Worm (Caenorhabditis elegans) whole organism, L2 larva: ENCODE results near the gene C38D4.7.

ENCODE experiments used
- C34F6.9 ChIP-seq: fragments of 150-350 bp; optimal IDR thresholded peaks from 2 replicates; lab custom pipeline; 2014; ENCODE audit warnings: missing biosample characterization, missing genetic modification characterization
- F13H6.1 ChIP-seq: sonication (generic microtip); optimal IDR thresholded peaks from 2 replicates; lab custom pipeline; 2016; ENCODE audit warnings: missing genetic modification characterization, missing compliant biosample characterization
- R02D3.7 ChIP-seq: fragments of 150-350 bp; optimal IDR thresholded peaks from 2 replicates; lab custom pipeline; 2014; ENCODE audit warnings: missing biosample characterization, missing genetic modification characterization
- Y55F3AM.14 ChIP-seq: fragments of 200-800 bp; sonication (Bioruptor generic); optimal IDR thresholded peaks from 2 replicates; lab custom pipeline; 2018; ENCODE audit warnings: mild to moderate bottlenecking, missing genetic modification characterization, missing compliant biosample characterization
- ZK546.5 ChIP-seq: sonication (generic microtip); optimal IDR thresholded peaks from 2 replicates; lab custom pipeline; 2017; ENCODE audit warnings: missing biosample characterization, missing genetic modification characterization
- alr-1 ChIP-seq: fragments of 150-350 bp; optimal IDR thresholded peaks from 2 replicates; lab custom pipeline; 2014; ENCODE audit warnings: missing biosample characterization, missing genetic modification characterization
- aly-2 ChIP-seq: fragments of 150-350 bp; optimal IDR thresholded peaks from 2 replicates; lab custom pipeline; 2014; ENCODE audit warnings: missing biosample characterization, missing genetic modification characterization
- ama-1 ChIP-seq: fragments of 150-350 bp; optimal IDR thresholded peaks from 2 replicates; lab custom pipeline; 2018; ENCODE audit warnings: inconsistent platforms
- blmp-1 ChIP-seq: sonication (generic microtip); optimal IDR thresholded peaks from 2 replicates; lab custom pipeline; 2017; ENCODE audit warnings: missing genetic modification characterization, mild to moderate bottlenecking, missing compliant biosample characterization, antibody characterized with exemption, moderate library complexity; ENCODE audit not compliant: insufficient read depth
- ceh-16 ChIP-seq: fragments of 150-350 bp; optimal IDR thresholded peaks from 2 replicates; lab custom pipeline; 2014; ENCODE audit warnings: missing biosample characterization, missing genetic modification characterization
- ceh-82 ChIP-seq: fragments of 150-350 bp; optimal IDR thresholded peaks from 2 replicates; lab custom pipeline; 2014; ENCODE audit warnings: missing biosample characterization, missing genetic modification characterization
- crh-2 ChIP-seq: sonication (generic microtip); optimal IDR thresholded peaks from 2 replicates; lab custom pipeline; 2017; ENCODE audit warnings: missing biosample characterization, missing genetic modification characterization
- dmd-4 ChIP-seq: sonication (generic microtip); optimal IDR thresholded peaks from 2 replicates; lab custom pipeline; 2017; ENCODE audit warnings: missing biosample characterization, missing genetic modification characterization
- egl-27 ChIP-seq: sonication (generic microtip); optimal IDR thresholded peaks from 3 replicates; lab custom pipeline; 2017; ENCODE audit warnings: missing biosample characterization, missing genetic modification reagents, missing genetic modification characterization
- elt-1 ChIP-seq: fragments of 150-350 bp; optimal IDR thresholded peaks from 2 replicates; lab custom pipeline; 2014; ENCODE audit warnings: missing biosample characterization, missing genetic modification characterization
- elt-3 ChIP-seq: sonication (generic microtip); optimal IDR thresholded peaks from 2 replicates; lab custom pipeline; 2017; ENCODE audit warnings: missing biosample characterization, missing genetic modification characterization
- fos-1 ChIP-seq: fragments of 150-350 bp; optimal IDR thresholded peaks from 2 replicates; lab custom pipeline; 2014; ENCODE audit warnings: missing biosample characterization, missing genetic modification characterization
- gmeb-1 ChIP-seq: fragments of 150-350 bp; optimal IDR thresholded peaks from 2 replicates; lab custom pipeline; 2014; ENCODE audit warnings: missing biosample characterization, missing genetic modification characterization
- lin-11 ChIP-seq: fragments of 150-350 bp; sonication (generic microtip); optimal IDR thresholded peaks from 2 replicates; lab custom pipeline; 2014; ENCODE audit warnings: missing biosample characterization, missing genetic modification characterization, inconsistent platforms, mixed read lengths
- lin-13 ChIP-seq: fragments of 150-350 bp; optimal IDR thresholded peaks from 2 replicates; lab custom pipeline; 2014; ENCODE audit warnings: missing biosample characterization, missing genetic modification reagents, missing genetic modification characterization
- lin-39 ChIP-seq: fragments of 150-350 bp; optimal IDR thresholded peaks from 2 replicates; lab custom pipeline; 2014; ENCODE audit warnings: missing biosample characterization, missing genetic modification reagents, missing genetic modification characterization
- lsy-2 ChIP-seq, 2 experiments: fragments of 150-350 bp in 1 of 2; sonication (generic microtip) in 1 of 2; optimal IDR thresholded peaks; 2 replicates each; lab custom pipeline; 2014 to 2017; ENCODE audit warnings: missing biosample characterization in 2 of 2, missing genetic modification characterization in 2 of 2
- mab-5 ChIP-seq: fragments of 150-350 bp; optimal IDR thresholded peaks from 2 replicates; lab custom pipeline; 2014; ENCODE audit warnings: missing biosample characterization, missing genetic modification characterization
- mbf-1 ChIP-seq: sonication (generic microtip); optimal IDR thresholded peaks from 2 replicates; lab custom pipeline; 2017; ENCODE audit warnings: missing biosample characterization, missing genetic modification characterization
- mdl-1 ChIP-seq, 2 experiments: fragments of 150-350 bp in 1 of 2; sonication (generic microtip) in 1 of 2; optimal IDR thresholded peaks; 2 replicates each; lab custom pipeline; 2017; ENCODE audit warnings: missing biosample characterization in 2 of 2, missing genetic modification characterization in 2 of 2
- nhr-10 ChIP-seq: sonication (generic microtip); optimal IDR thresholded peaks from 2 replicates; lab custom pipeline; 2017; ENCODE audit warnings: missing biosample characterization, missing genetic modification characterization
- nhr-11 ChIP-seq: fragments of 150-350 bp; optimal IDR thresholded peaks from 2 replicates; lab custom pipeline; 2014; ENCODE audit warnings: missing biosample characterization, missing genetic modification characterization
- nhr-12 ChIP-seq: fragments of 150-350 bp; optimal IDR thresholded peaks from 2 replicates; lab custom pipeline; 2014; ENCODE audit warnings: missing biosample characterization, missing genetic modification characterization
- nhr-129 ChIP-seq: fragments of 150-350 bp; optimal IDR thresholded peaks from 2 replicates; lab custom pipeline; 2014; ENCODE audit warnings: missing biosample characterization, missing genetic modification characterization
- nhr-21 ChIP-seq: fragments of 150-350 bp; optimal IDR thresholded peaks from 2 replicates; lab custom pipeline; 2014; ENCODE audit warnings: missing biosample characterization, missing genetic modification characterization
- nhr-23 ChIP-seq: fragments of 150-350 bp; optimal IDR thresholded peaks from 2 replicates; lab custom pipeline; 2014; ENCODE audit warnings: missing biosample characterization, missing genetic modification reagents, missing genetic modification characterization
- nhr-237 ChIP-seq: fragments of 150-350 bp; optimal IDR thresholded peaks from 2 replicates; lab custom pipeline; 2014; ENCODE audit warnings: missing biosample characterization, missing genetic modification characterization
- nhr-25 ChIP-seq: fragments of 150-350 bp; sonication (generic microtip); optimal IDR thresholded peaks from 3 replicates; lab custom pipeline; 2014; ENCODE audit warnings: missing biosample characterization, missing genetic modification characterization
- nhr-6 ChIP-seq: fragments of 150-350 bp; optimal IDR thresholded peaks from 2 replicates; lab custom pipeline; 2014; ENCODE audit warnings: missing biosample characterization, missing genetic modification characterization
- nhr-77 ChIP-seq: fragments of 150-350 bp; optimal IDR thresholded peaks from 2 replicates; lab custom pipeline; 2014; ENCODE audit warnings: missing biosample characterization, missing genetic modification characterization
- peb-1 ChIP-seq: fragments of 150-350 bp; optimal IDR thresholded peaks from 2 replicates; lab custom pipeline; 2014; ENCODE audit warnings: missing biosample characterization, missing genetic modification characterization
- sem-4 ChIP-seq: fragments of 150-350 bp; optimal IDR thresholded peaks from 2 replicates; lab custom pipeline; 2014; ENCODE audit warnings: missing biosample characterization, missing genetic modification reagents, missing genetic modification characterization
- skn-1 ChIP-seq: sonication (generic microtip); optimal IDR thresholded peaks from 2 replicates; lab custom pipeline; 2017; ENCODE audit warnings: missing biosample characterization, missing genetic modification characterization
- sma-3 ChIP-seq: sonication (generic microtip); optimal IDR thresholded peaks from 2 replicates; lab custom pipeline; 2016; ENCODE audit warnings: missing genetic modification reagents, missing genetic modification characterization, missing compliant biosample characterization
- sma-9 ChIP-seq, 2 experiments: fragments of 150-350 bp in 1 of 2; sonication (generic microtip) in 1 of 2; optimal IDR thresholded peaks; 2 replicates each; lab custom pipeline; 2014 to 2016; ENCODE audit warnings: missing genetic modification characterization in 2 of 2, mild to moderate bottlenecking in 1 of 2, missing biosample characterization in 1 of 2, missing compliant biosample characterization in 1 of 2, missing genetic modification reagents in 1 of 2, moderate library complexity in 1 of 2
- snpc-4 ChIP-seq: fragments of 150-350 bp; optimal IDR thresholded peaks from 2 replicates; lab custom pipeline; 2014; ENCODE audit warnings: missing biosample characterization, missing genetic modification characterization
- unc-39 ChIP-seq: fragments of 150-350 bp; optimal IDR thresholded peaks from 2 replicates; lab custom pipeline; 2014; ENCODE audit warnings: missing biosample characterization, missing genetic modification characterization
- unc-55 ChIP-seq: fragments of 150-350 bp; sonication (generic microtip); optimal IDR thresholded peaks from 3 replicates; lab custom pipeline; 2014; ENCODE audit warnings: missing biosample characterization, missing genetic modification reagents, missing genetic modification characterization
- unc-62 ChIP-seq: fragments of 150-350 bp; optimal IDR thresholded peaks from 2 replicates; lab custom pipeline; 2014; ENCODE audit warnings: missing biosample characterization, missing genetic modification reagents, missing genetic modification characterization
- zag-1 ChIP-seq: fragments of 150-350 bp; optimal IDR thresholded peaks from 2 replicates; lab custom pipeline; 2014; ENCODE audit warnings: missing biosample characterization, missing genetic modification characterization
- ztf-1 ChIP-seq: fragments of 200-800 bp; sonication (Bioruptor generic); conservative IDR thresholded peaks from 2 replicates; pipeline ENCODE4 v1.3.6; 2022; ENCODE audit warnings: missing genetic modification characterization, missing compliant biosample characterization
- ztf-11 ChIP-seq: sonication (generic microtip); optimal IDR thresholded peaks from 2 replicates; lab custom pipeline; 2017; ENCODE audit warnings: missing biosample characterization, missing genetic modification characterization
- ztf-4 ChIP-seq: fragments of 150-350 bp; optimal IDR thresholded peaks from 2 replicates; lab custom pipeline; 2014; ENCODE audit warnings: missing biosample characterization, missing genetic modification characterization

C38D4.7 gene

DNA sequence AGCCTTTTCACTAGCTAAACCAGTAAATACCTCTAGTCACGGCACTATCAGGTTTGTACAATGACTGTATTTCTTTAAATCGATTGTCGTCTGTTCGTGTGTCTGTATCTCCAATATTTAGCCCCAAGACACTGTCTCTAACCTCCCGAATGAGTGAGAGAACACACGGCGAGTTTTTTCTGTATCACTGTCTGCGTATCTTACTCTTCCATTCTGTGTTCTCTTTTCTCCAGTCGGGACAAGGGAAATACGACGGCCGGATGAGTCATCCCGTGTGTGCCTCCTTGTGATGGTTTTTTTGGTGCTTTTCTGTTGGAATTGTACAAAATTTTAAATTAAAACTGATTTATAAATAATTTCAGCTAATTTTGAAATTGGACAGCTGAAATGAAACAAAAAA, 15.1 kb downstream of the C38D4.7 start:
- TF ChIP-seq elt-1 (no peak), nhr-77 (tag; lab: Kevin White, UChicago) (no peak), mab-5 (tag; lab: Kevin White, UChicago) (no peak), sem-4 (peak; percentile 38), F13H6.1 (tag; lab: Kevin White, UChicago) (peak; percentile 73), ztf-11 (no peak), lsy-2 (tag; optimal IDR thresholded peaks at IDR 0.05; lab: Kevin White, UChicago) (peak; percentile 19 to 80), snpc-4 (tag; lab: Kevin White, UChicago) (no peak), dmd-4 (tag; lab: Kevin White, UChicago) (no peak), mbf-1 (no peak), lin-39 (tag; lab: Kevin White, UChicago) (no peak), nhr-10 (tag; lab: Kevin White, UChicago) (no peak), nhr-6 (tag; lab: Kevin White, UChicago) (peak; percentile 23), nhr-11 (tag; lab: Kevin White, UChicago) (no peak), Y55F3AM.14 (GFP tag; lab: Kevin White, UChicago) (no peak), sma-3 (GFP tag; lab: Kevin White, UChicago) (peak; percentile 50), aly-2 (tag; lab: Kevin White, UChicago) (no peak), gmeb-1 (tag; lab: Kevin White, UChicago) (peak; percentile 35), nhr-12 (tag; lab: Kevin White, UChicago) (no peak), ama-1 (lab: Kevin White, UChicago) (no peak), ceh-16 (no peak), unc-55 (GFP tag; lab: Kevin White, UChicago) (peak; percentile 55), fos-1 (tag; lab: Kevin White, UChicago) (peak; percentile 100), zag-1 (tag; lab: Kevin White, UChicago) (no peak), lin-11 (tag; lab: Kevin White, UChicago) (no peak), unc-62 (no peak), peb-1 (tag; lab: Kevin White, UChicago) (no peak), ceh-82 (tag; lab: Kevin White, UChicago) (no peak), nhr-237 (tag; lab: Kevin White, UChicago) (no peak), lin-13 (GFP tag; lab: Kevin White, UChicago) (peak; percentile 70), crh-2 (peak; percentile 66), nhr-129 (peak; percentile 76), ztf-4 (tag; lab: Kevin White, UChicago) (no peak), blmp-1 (tag; lab: Kevin White, UChicago) (no peak), elt-3 (tag; lab: Kevin White, UChicago) (no peak), ZK546.5 (no peak), skn-1 (tag; lab: Kevin White, UChicago) (no peak), nhr-23 (tag; lab: Kevin White, UChicago) (no peak), alr-1 (tag; lab: Kevin White, UChicago) (no peak), unc-39 (tag; lab: Kevin White, UChicago) (no peak), mdl-1 (tag; optimal IDR thresholded peaks at IDR 0.05; lab: Kevin White, UChicago) (peak in 1 of 2 experiments; percentile 4), R02D3.7 (tag; lab: Kevin White, UChicago) (no peak), nhr-25 (tag; lab: Kevin White, UChicago) (no peak), C34F6.9 (tag; lab: Kevin White, UChicago) (peak; percentile 80), nhr-21 (tag; lab: Kevin White, UChicago) (peak; percentile 53), egl-27 (tag; lab: Kevin White, UChicago) (peak; percentile 49), ztf-1 (GFP tag; lab: Robert Waterston, UW) (no peak), sma-9 (GFP tag; optimal IDR thresholded peaks at IDR 0.05; lab: Kevin White, UChicago) (peak; percentile 65), sma-9 (tag; optimal IDR thresholded peaks at IDR 0.05; lab: Kevin White, UChicago) (no peak)
